Worm (Caenorhabditis elegans) whole organism, dauer: ENCODE measurements around the gene F23A7.8.
"Not testable (repeated sequence)": the region's sequence is repeated elsewhere in the genome, so short reads cannot be mapped to it uniquely, and the experiment has no call there.

ENCODE experiments used
- unc-62 ChIP-seq: sonication (generic microtip); optimal IDR thresholded peaks from 2 replicates; lab custom pipeline; 2017; ENCODE audit warnings: missing biosample characterization, missing genetic modification reagents, missing genetic modification characterization

The F23A7.8 gene

ce11 chrX:16213073-16213472, at the start of gene F23A7.8:
Gene F23A7.8 (plus strand): TSS chrX:16213373.
- TF ChIP-seq unc-62 (GFP tag; lab: Kevin White, UChicago) = not testable (repeated sequence)

DNA sequence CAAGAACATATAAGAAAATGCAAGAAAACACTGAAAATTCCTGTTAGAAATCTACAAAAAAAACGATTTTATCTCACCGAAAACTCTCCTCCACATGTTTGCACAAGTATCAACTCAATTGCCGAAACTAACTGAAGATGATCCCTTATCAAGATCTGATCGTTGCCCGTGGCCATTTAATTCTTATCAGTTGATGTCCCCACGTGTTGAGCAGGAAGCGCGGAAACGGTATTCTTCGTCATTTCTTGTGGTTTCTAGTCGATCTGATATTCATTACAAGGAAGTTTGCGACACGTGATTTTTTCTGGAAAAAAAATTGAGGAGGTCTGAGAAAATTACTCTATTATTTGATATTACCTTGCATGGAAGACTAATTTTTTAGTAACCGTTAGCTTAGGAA, 49.8 kb upstream of the F23A7.8 start, which contains the start of gene F09C8.1:
Gene F09C8.1, minus strand, starts transcription at position 123 of the 400 bp plus-strand sequence.
- TF ChIP-seq unc-62 (GFP tag; lab: Kevin White, UChicago) = no peak

- no peak for TF ChIP-seq unc-62 (GFP tag; lab: Kevin White, UChicago)
Observed at ce11 chrX:16166484-16166883, 46.7 kb upstream of the F23A7.8 start.

- no peak for TF ChIP-seq unc-62 (GFP tag; lab: Kevin White, UChicago)
Observed at ce11 chrX:16166994-16167393, 46.2 kb upstream of the F23A7.8 start.

DNA sequence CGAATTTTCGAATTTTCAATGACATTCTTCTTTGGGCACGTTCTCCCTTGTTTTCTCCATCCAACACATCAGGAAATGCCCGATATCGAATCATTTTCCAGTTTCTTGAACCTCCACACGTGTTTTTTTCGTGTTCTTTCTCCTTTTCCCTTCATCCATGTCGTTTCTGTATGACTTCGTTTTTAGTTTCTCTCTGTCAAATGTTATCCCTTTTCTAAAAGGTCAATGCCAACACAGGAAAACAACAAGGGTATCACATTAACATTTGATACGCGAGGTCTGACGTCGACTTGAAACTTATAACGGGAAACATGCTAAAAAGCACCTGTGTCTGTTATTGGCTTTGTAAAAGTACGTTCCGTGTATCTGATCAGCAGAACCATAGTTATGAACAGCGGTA, 40.3 kb upstream of the F23A7.8 start:
- TF ChIP-seq unc-62 (GFP tag; lab: Kevin White, UChicago) = no peak

ce11 chrX:16184069-16184468, 29.1 kb upstream of the F23A7.8 start, which contains the start of gene nlp-67:
Gene nlp-67 (plus strand): TSS chrX:16184369.
- TF ChIP-seq unc-62 (GFP tag; lab: Kevin White, UChicago) = no peak

DNA sequence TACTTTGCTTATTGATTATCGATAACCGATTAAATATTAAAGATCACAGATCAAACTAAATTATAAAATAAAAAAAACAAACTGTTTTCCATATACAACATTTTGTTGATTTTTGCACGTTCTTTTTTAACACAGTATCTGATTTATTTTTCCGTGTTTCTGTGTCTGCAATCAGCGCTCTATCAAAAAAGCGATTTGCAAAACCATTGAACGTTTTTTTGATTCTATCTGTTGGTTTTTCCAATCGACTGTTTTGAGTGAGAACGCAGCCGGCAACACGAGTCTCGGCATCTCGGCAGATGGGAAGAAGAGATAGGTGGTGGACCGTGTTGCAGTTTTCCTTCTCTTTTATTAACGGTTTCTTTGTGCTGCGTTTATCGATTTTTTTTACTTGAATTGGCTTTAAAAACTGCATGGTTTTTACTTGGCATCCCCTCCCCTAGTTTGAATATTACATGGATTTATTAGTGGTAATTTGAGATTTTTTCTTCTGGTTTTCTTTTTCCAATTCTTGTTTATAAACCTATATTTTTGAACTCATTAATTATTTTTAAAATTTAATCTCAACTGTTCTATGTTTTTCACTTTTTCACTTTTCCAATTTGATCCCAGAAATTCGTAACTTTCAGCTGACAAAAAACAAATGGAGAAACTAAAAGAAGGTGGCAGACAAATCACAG, 23.8 kb upstream of the F23A7.8 start, which contains the start of gene slc-25A21:
Gene slc-25A21, plus strand, starts transcription at position 630 of the 680 bp plus-strand sequence.
- TF ChIP-seq unc-62 (GFP tag; lab: Kevin White, UChicago) = no peak

- TF ChIP-seq unc-62 (GFP tag; lab: Kevin White, UChicago) = no peak
Observed at ce11 chrX:16192574-16192973, 20.6 kb upstream of the F23A7.8 start.

ce11 chrX:16199200-16199764, 13.9 kb upstream of the F23A7.8 start, which contains the start of gene R11.3:
Gene R11.3 (minus strand): TSS chrX:16199250.
- no peak for TF ChIP-seq unc-62 (GFP tag; lab: Kevin White, UChicago)

ce11 chrX:16202229-16202628, 10.9 kb upstream of the F23A7.8 start:
- TF ChIP-seq unc-62 (GFP tag; lab: Kevin White, UChicago) = no peak

DNA sequence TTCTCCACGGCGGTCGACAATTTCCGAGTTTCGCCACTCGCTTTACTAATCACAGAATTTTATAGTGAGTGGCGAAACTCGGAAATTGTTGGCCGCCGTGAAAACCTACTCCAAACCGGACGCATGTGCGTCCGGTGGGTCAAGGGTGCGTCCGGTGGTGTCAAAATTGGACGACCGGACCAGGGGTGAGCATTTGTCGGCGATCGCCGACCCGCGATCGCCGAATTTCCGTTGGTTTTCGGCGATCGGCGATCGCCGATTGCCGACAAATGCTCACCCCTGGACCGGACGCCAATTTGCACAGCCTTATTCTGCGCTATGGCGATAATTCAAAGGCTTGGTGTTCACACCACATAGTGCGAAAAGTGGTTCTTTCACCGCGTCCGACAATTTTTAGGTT, 8.9 kb upstream of the F23A7.8 start:
- TF ChIP-seq unc-62 (GFP tag; lab: Kevin White, UChicago) = no peak

DNA sequence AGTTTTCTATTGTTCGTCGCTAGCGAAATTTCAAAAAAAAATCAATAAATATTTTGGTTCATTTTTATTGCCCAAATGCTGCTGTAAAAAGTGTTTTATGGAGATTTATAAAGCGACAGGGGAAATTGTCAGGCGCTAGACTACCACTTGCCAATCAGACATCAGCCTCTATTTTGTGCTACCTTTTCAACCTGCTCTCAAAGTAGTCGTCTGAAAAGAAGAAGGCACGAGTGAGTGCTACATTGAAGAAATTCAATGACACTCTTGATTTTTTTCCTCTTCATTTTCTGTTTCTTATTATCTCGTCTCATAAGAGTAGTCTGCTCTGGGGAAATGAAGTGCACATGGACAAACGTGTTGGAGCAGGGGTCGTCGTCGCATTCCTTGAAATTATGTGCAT, 7.3 kb upstream of the F23A7.8 start:
- no peak for TF ChIP-seq unc-62 (GFP tag; lab: Kevin White, UChicago)

DNA sequence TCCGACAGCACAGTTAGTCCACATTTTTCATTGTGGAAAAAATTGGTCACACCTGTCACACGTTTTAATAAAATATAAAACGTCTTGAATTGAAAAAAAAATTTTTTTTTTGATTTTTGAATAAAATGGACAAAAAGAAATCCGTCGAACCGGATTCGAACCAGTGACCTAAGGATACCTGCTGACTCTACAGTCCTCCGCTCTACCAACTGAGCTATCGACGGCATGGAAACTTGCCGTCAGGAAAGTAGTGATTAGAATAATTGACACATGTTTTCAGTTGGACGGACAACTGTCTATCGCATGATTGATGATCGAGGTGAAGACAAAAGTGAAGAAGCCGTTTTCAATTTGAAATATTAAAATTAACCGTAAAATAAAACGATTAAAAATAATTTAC, 5.0 kb upstream of the F23A7.8 start:
- TF ChIP-seq unc-62 (GFP tag; lab: Kevin White, UChicago) = no peak

DNA sequence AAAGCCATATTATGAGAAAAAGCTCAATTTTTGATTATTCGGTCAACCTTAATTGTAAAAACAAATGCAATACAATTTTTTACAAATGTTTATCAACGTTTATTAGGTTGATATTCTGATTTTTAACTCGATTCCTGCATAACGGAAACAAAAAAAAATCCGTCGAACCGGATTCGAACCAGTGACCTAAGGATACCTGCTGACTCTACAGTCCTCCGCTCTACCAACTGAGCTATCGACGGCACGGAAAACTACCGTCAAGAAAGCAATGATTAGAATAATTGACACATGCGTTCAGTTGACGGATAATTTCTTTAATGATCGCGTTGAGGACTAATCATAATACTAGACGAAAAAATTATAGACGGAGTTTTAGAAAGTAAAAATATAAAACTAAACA, 4.5 kb upstream of the F23A7.8 start:
- TF ChIP-seq unc-62 (GFP tag; lab: Kevin White, UChicago) = no peak

ce11 chrX:16209122-16209521, 4.1 kb upstream of the F23A7.8 start:
- TF ChIP-seq unc-62 (GFP tag; lab: Kevin White, UChicago) = no peak

DNA sequence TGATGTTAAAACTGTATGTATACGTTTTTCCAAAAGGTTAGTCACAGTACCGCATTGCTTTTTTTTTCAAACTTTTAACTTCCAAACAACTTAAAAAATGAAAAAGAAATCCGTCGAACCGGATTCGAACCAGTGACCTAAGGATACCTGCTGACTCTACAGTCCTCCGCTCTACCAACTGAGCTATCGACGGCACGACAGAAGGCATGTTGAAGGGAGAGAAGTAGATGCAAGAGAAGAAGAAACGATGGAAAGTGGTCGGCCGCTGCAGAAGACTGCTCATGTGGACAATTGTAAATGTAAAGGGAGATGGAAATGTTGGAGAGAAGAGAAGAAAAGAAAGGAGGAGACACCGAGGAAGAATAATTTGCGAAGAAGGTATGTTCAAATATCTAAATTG, 3.5 kb upstream of the F23A7.8 start:
- TF ChIP-seq unc-62 (GFP tag; lab: Kevin White, UChicago) = no peak

DNA sequence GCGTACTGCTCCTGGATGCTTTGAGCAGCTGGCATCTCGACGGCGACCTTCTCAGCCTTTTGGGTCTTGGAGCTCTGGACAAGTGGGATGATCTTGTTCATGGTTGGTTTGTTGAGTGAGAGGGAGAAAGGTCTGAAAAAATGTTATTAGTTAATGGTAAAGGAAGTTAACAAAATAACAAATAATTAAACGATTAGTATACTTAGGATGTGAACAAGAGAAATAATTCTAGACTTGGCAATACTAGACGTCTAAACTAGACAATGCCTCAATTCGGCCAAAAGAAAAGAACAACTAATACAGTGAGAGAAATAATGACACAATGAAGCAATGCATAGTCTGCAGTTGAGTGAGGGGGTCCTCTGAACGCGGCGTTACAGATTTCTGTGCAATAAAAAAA, 2.7 kb upstream of the F23A7.8 start, which contains the start of gene R11.4:
Gene R11.4, minus strand, starts transcription at position 101 of the 400 bp plus-strand sequence.
- TF ChIP-seq unc-62 (GFP tag; lab: Kevin White, UChicago) = no peak
